Fruit fly (Drosophila melanogaster) whole organism, embryonic: ENCODE measurements around the gene loj.

ENCODE experiments used
- Atf-2 ChIP-seq: fragments of 200-800 bp; sonication (Bioruptor generic); optimal IDR thresholded peaks from 2 replicates; lab custom pipeline; 2016; ENCODE audit warnings: missing biosample characterization, missing genetic modification characterization
- BEAF-32 ChIP-seq: fragments of 200-800 bp; sonication (Bioruptor generic); optimal IDR thresholded peaks from 3 replicates; lab custom pipeline; 2017; ENCODE audit warnings: missing biosample characterization, missing genetic modification characterization, mild to moderate bottlenecking, moderate library complexity, missing genetic modification reagents
- CG10543 ChIP-seq: fragments of 200-800 bp; sonication (Bioruptor generic); optimal IDR thresholded peaks from 3 replicates; lab custom pipeline; 2017; ENCODE audit warnings: missing biosample characterization, mild to moderate bottlenecking, missing genetic modification characterization, moderate library complexity
- CG12155 ChIP-seq: fragments of 200-800 bp; sonication (Bioruptor generic); optimal IDR thresholded peaks from 3 replicates; lab custom pipeline; 2016; ENCODE audit warnings: missing biosample characterization, missing genetic modification characterization
- CG1233 ChIP-seq: fragments of 200-800 bp; sonication (Bioruptor generic); optimal IDR thresholded peaks from 4 replicates; lab custom pipeline; 2018; ENCODE audit warnings: missing biosample characterization, mild to moderate bottlenecking, missing genetic modification characterization
- CG17186 ChIP-seq: fragments of 200-800 bp; sonication (Bioruptor generic); optimal IDR thresholded peaks from 3 replicates; lab custom pipeline; 2017; ENCODE audit warnings: missing biosample characterization, missing genetic modification reagents, missing genetic modification characterization
- CG17385 ChIP-seq: fragments of 200-800 bp; sonication (Bioruptor generic); optimal IDR thresholded peaks from 3 replicates; lab custom pipeline; 2018; ENCODE audit warnings: missing biosample characterization, mild to moderate bottlenecking, missing genetic modification characterization
- CG17912 ChIP-seq: fragments of 200-800 bp; sonication (Bioruptor generic); optimal IDR thresholded peaks from 2 replicates; lab custom pipeline; 2018; ENCODE audit warnings: missing biosample characterization, mild to moderate bottlenecking, missing genetic modification characterization
- CG18599 ChIP-seq: fragments of 200-800 bp; sonication (Bioruptor generic); optimal IDR thresholded peaks from 3 replicates; lab custom pipeline; 2017; ENCODE audit warnings: missing biosample characterization, missing genetic modification characterization, mild to moderate bottlenecking, moderate library complexity, missing genetic modification reagents
- CG42726 ChIP-seq: fragments of 200-800 bp; sonication (Bioruptor generic); IDR thresholded peaks from 2 replicates; pipeline ENCODE4 v1.3.6; 2022; ENCODE audit warnings: missing biosample characterization, missing genetic modification characterization; ENCODE audit not compliant: partially characterized antibody
- CG4617 ChIP-seq: fragments of 200-800 bp; sonication (Bioruptor generic); optimal IDR thresholded peaks from 3 replicates; lab custom pipeline; 2016; ENCODE audit warnings: missing biosample characterization, missing genetic modification characterization, borderline replicate concordance
- CG6683 ChIP-seq: fragments of 200-800 bp; sonication (Bioruptor generic); optimal IDR thresholded peaks from 2 replicates; lab custom pipeline; 2017; ENCODE audit warnings: missing biosample characterization, mild to moderate bottlenecking, missing genetic modification characterization, missing genetic modification reagents
- CG6689 ChIP-seq: fragments of 200-800 bp; sonication (Bioruptor generic); IDR thresholded peaks from 2 replicates; pipeline ENCODE4 v1.3.6; 2022; ENCODE audit warnings: missing biosample characterization, missing genetic modification characterization
- CG7839 ChIP-seq: fragments of 200-800 bp; sonication (Bioruptor generic); optimal IDR thresholded peaks from 3 replicates; lab custom pipeline; 2018; ENCODE audit warnings: missing biosample characterization, mild to moderate bottlenecking, missing genetic modification characterization, moderate library complexity
- CG7928 ChIP-seq: fragments of 200-800 bp; sonication (Bioruptor generic); optimal IDR thresholded peaks from 2 replicates; lab custom pipeline; 2017; ENCODE audit warnings: missing biosample characterization, mild to moderate bottlenecking, missing genetic modification characterization
- CG8924 ChIP-seq: fragments of 200-800 bp; optimal IDR thresholded peaks from 3 replicates; lab custom pipeline; 2019; ENCODE audit warnings: missing biosample characterization, mild to moderate bottlenecking, missing genetic modification characterization, moderate library complexity
- D19A ChIP-seq: fragments of 200-800 bp; optimal IDR thresholded peaks from 3 replicates; lab custom pipeline; 2019; ENCODE audit warnings: missing biosample characterization, mild to moderate bottlenecking, missing genetic modification characterization, moderate library complexity
- D19B ChIP-seq: fragments of 200-800 bp; sonication (Bioruptor generic); optimal IDR thresholded peaks from 2 replicates; lab custom pipeline; 2017; ENCODE audit warnings: missing biosample characterization, mild to moderate bottlenecking, missing genetic modification characterization
- Fer3 ChIP-seq: fragments of 200-800 bp; sonication (Bioruptor generic); optimal IDR thresholded peaks from 2 replicates; lab custom pipeline; 2018; ENCODE audit warnings: missing biosample characterization, mild to moderate bottlenecking, missing genetic modification characterization, moderate library complexity
- HHEX ChIP-seq: fragments of 200-800 bp; sonication (Bioruptor generic); optimal IDR thresholded peaks from 3 replicates; lab custom pipeline; 2017; ENCODE audit warnings: missing biosample characterization, mild to moderate bottlenecking, missing genetic modification characterization, missing genetic modification reagents
- HLHmδ ChIP-seq: fragments of 200-800 bp; sonication (Bioruptor generic); optimal IDR thresholded peaks from 2 replicates; lab custom pipeline; 2018; ENCODE audit warnings: missing biosample characterization, mild to moderate bottlenecking, missing genetic modification characterization, moderate library complexity
- Hr39 ChIP-seq: fragments of >200 bp; optimal IDR thresholded peaks from 2 replicates; lab custom pipeline; 2017
- Lim3 ChIP-seq: fragments of 200-800 bp; sonication (Bioruptor generic); IDR thresholded peaks from 2 replicates; pipeline ENCODE4 v1.3.6; 2022; ENCODE audit warnings: missing biosample characterization, missing genetic modification characterization
- NFAT ChIP-seq: fragments of 200-800 bp; sonication (Bioruptor generic); IDR thresholded peaks from 2 replicates; pipeline ENCODE4 v1.3.6; 2022; ENCODE audit warnings: missing biosample characterization, missing genetic modification characterization
- NK7.1 ChIP-seq: fragments of 200-800 bp; sonication (Bioruptor generic); optimal IDR thresholded peaks from 3 replicates; lab custom pipeline; 2016; ENCODE audit warnings: missing biosample characterization, missing genetic modification characterization
- Nf-YC ChIP-seq: fragments of 200-800 bp; optimal IDR thresholded peaks from 3 replicates; lab custom pipeline; 2019; ENCODE audit warnings: missing biosample characterization, mild to moderate bottlenecking, missing genetic modification characterization, moderate library complexity
- Sox102F ChIP-seq: fragments of 200-800 bp; sonication (Bioruptor generic); optimal IDR thresholded peaks from 2 replicates; lab custom pipeline; 2018; ENCODE audit warnings: missing biosample characterization, mild to moderate bottlenecking, missing genetic modification characterization, moderate library complexity
- Stat92E ChIP-seq, 3 experiments: fragments of >200 bp in 2 of 3; fragments of 200-800 bp in 1 of 3; sonication (Bioruptor generic) in 1 of 3; optimal IDR thresholded peaks; 2 replicates each; lab custom pipeline; 2017 to 2019; ENCODE audit warnings: missing biosample characterization in 3 of 3, missing genetic modification characterization in 3 of 3, mild to moderate bottlenecking in 1 of 3, moderate library complexity in 1 of 3
- TFAM ChIP-seq: fragments of 200-800 bp; sonication (Bioruptor generic); optimal IDR thresholded peaks from 2 replicates; lab custom pipeline; 2017; ENCODE audit warnings: missing biosample characterization, missing genetic modification characterization, inconsistent platforms
- Taf1 ChIP-seq: fragments of 200-800 bp; sonication (Bioruptor generic); IDR thresholded peaks from 2 replicates; pipeline ENCODE4 v1.3.6; 2022; ENCODE audit warnings: missing biosample characterization, missing genetic modification characterization
- Vsx1 ChIP-seq: fragments of 200-800 bp; sonication (Bioruptor generic); optimal IDR thresholded peaks from 2 replicates; lab custom pipeline; 2017; ENCODE audit warnings: missing biosample characterization, mild to moderate bottlenecking, missing genetic modification characterization, missing genetic modification reagents
- YL-1 ChIP-seq: fragments of 200-800 bp; sonication (Bioruptor generic); optimal IDR thresholded peaks from 3 replicates; lab custom pipeline; 2017; ENCODE audit warnings: missing biosample characterization, mild to moderate bottlenecking, missing genetic modification characterization
- al ChIP-seq: fragments of 200-800 bp; sonication (Bioruptor generic); IDR thresholded peaks from 2 replicates; pipeline ENCODE4 v1.3.6; 2022; ENCODE audit warnings: missing biosample characterization, missing genetic modification characterization
- ash1 ChIP-seq: fragments of 200-800 bp; sonication (Bioruptor generic); optimal IDR thresholded peaks from 2 replicates; lab custom pipeline; 2018; ENCODE audit warnings: missing biosample characterization, mild to moderate bottlenecking, missing genetic modification characterization
- btn ChIP-seq: fragments of 200-800 bp; sonication (Bioruptor generic); optimal IDR thresholded peaks from 2 replicates; lab custom pipeline; 2016; ENCODE audit warnings: missing biosample characterization, missing genetic modification characterization
- disco-r ChIP-seq: fragments of 200-800 bp; sonication (Bioruptor generic); optimal IDR thresholded peaks from 2 replicates; lab custom pipeline; 2016; ENCODE audit warnings: missing biosample characterization, missing genetic modification characterization
- fd64A ChIP-seq: fragments of 200-800 bp; sonication (Bioruptor generic); optimal IDR thresholded peaks from 3 replicates; lab custom pipeline; 2018; ENCODE audit warnings: missing biosample characterization, mild to moderate bottlenecking, missing genetic modification characterization
- ftz-f1 ChIP-seq: fragments of 200-800 bp; sonication (Bioruptor generic); optimal IDR thresholded peaks from 2 replicates; lab custom pipeline; 2016; ENCODE audit warnings: missing biosample characterization, missing genetic modification characterization
- gem ChIP-seq: fragments of 200-800 bp; sonication (Bioruptor generic); optimal IDR thresholded peaks from 2 replicates; lab custom pipeline; 2019; ENCODE audit warnings: missing biosample characterization, mild to moderate bottlenecking, missing genetic modification characterization, moderate library complexity
- gro ChIP-seq: fragments of 200-800 bp; sonication (Bioruptor generic); optimal IDR thresholded peaks from 2 replicates; lab custom pipeline; 2016; ENCODE audit warnings: missing biosample characterization, missing genetic modification characterization
- gsb-n ChIP-seq: fragments of 200-800 bp; sonication (Bioruptor generic); optimal IDR thresholded peaks from 3 replicates; lab custom pipeline; 2018; ENCODE audit warnings: missing biosample characterization, mild to moderate bottlenecking, missing genetic modification characterization
- jumu ChIP-seq: fragments of 200-800 bp; sonication (Bioruptor generic); optimal IDR thresholded peaks from 3 replicates; lab custom pipeline; 2016; ENCODE audit warnings: missing biosample characterization, missing genetic modification characterization
- lbe ChIP-seq: fragments of 200-800 bp; sonication (Bioruptor generic); optimal IDR thresholded peaks from 2 replicates; lab custom pipeline; 2016; ENCODE audit warnings: missing biosample characterization, mild to moderate bottlenecking, missing genetic modification characterization
- maf-S ChIP-seq: fragments of 200-800 bp; sonication (Bioruptor generic); optimal IDR thresholded peaks from 2 replicates; lab custom pipeline; 2016; ENCODE audit warnings: missing biosample characterization, missing genetic modification characterization
- pb ChIP-seq: fragments of 200-800 bp; sonication (Bioruptor generic); optimal IDR thresholded peaks from 3 replicates; lab custom pipeline; 2016; ENCODE audit warnings: missing biosample characterization, missing genetic modification characterization
- stwl ChIP-seq: fragments of 200-800 bp; sonication (Bioruptor generic); optimal IDR thresholded peaks from 3 replicates; lab custom pipeline; 2018; ENCODE audit warnings: missing biosample characterization, mild to moderate bottlenecking, missing genetic modification characterization, moderate library complexity
- twi ChIP-seq: fragments of 200-800 bp; optimal IDR thresholded peaks from 2 replicates; lab custom pipeline; 2019; ENCODE audit warnings: missing biosample characterization, mild to moderate bottlenecking, missing genetic modification characterization, moderate library complexity
- unpg ChIP-seq: fragments of 200-800 bp; sonication (Bioruptor generic); optimal IDR thresholded peaks from 3 replicates; lab custom pipeline; 2018; ENCODE audit warnings: missing biosample characterization, mild to moderate bottlenecking, missing genetic modification characterization, moderate library complexity
- z ChIP-seq: fragments of 200-800 bp; sonication (Bioruptor generic); IDR thresholded peaks from 3 replicates; pipeline ENCODE4 v1.3.6; 2022; ENCODE audit warnings: missing biosample characterization, missing genetic modification characterization
- zfh1 ChIP-seq: fragments of 200-800 bp; sonication (Bioruptor generic); IDR thresholded peaks from 3 replicates; pipeline ENCODE4 v1.3.6; 2022; ENCODE audit warnings: missing biosample characterization, missing genetic modification characterization

Gene loj

DNA sequence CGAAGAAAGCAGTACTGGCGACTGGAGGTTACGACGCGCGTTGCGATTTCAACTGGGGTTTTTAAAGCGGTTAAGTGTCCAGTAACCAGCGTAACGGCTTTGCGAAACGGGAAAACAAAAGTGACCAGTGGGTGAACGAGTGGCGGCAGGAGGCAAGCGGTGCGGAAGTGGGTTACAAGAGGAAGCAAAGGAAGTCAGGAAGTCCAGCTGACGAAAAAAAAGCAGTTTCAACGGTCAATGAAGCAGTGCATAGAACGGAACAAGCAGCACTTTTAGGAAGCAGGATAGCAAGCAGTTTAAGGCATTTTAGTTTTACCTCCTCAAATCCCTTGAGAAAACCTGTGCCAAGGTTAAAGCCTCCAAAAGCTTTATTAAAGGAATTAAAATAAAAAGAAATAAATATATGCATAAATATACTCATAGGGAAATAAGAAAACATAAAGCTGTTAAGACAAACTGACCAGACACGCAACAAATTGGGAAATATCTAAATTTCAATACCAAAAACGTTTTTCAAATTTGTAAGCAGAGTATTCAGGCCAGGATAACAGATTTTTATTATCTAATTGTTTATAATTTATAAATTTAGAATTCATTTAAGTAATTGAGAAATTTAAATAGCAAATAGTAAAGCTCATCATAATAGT is 35.6 kb upstream of the loj start, which contains the start of gene CG6592 (continued):
- TF ChIP-seq Sox102F (GFP tag; lab: Kevin White, UChicago) (no peak), pb (no peak), HLHmδ (GFP tag; lab: Kevin White, UChicago) (no peak), CG7928 (no peak), Lim3 (GFP tag; lab: Robert Waterston, UW) (no peak), gro (GFP tag; lab: Kevin White, UChicago) (no peak), D19A (tag; lab: Kevin White, UChicago) (no peak), CG1233 (GFP tag; lab: Kevin White, UChicago) (peak; percentile 64), NFAT (GFP tag; lab: Robert Waterston, UW) (0 out of 2 replicates have a peak, but pooled peaks have one; percentile 5), D19B (GFP tag; lab: Kevin White, UChicago) (no peak), z (no peak), Stat92E (GFP tag; optimal IDR thresholded peaks at IDR 0.05; lab: Kevin White, UChicago) (no peak), CG6689 (GFP tag; lab: Robert Waterston, UW) (0 out of 2 replicates have a peak, but pooled peaks have one; percentile 8), YL-1 (GFP tag; lab: Kevin White, UChicago) (peak; percentile 34), CG17912 (GFP tag; lab: Kevin White, UChicago) (no peak), CG17186 (GFP tag; lab: Kevin White, UChicago) (no peak), unpg (peak; percentile 18), TFAM (GFP tag; lab: Kevin White, UChicago) (no peak), CG8924 (peak; percentile 4), ash1 (GFP tag; lab: Kevin White, UChicago) (no peak), twi (no peak), Fer3 (tag; lab: Kevin White, UChicago) (no peak), CG42726 (GFP tag; lab: Robert Waterston, UW) (no peak), lbe (GFP tag; lab: Kevin White, UChicago) (no peak), zfh1 (GFP tag; lab: Robert Waterston, UW) (peak; percentile 61; the same call in 1 of the 3 replicates), stwl (tag; lab: Kevin White, UChicago) (peak; percentile 91), CG10543 (GFP tag; lab: Kevin White, UChicago) (no peak), NK7.1 (GFP tag; lab: Kevin White, UChicago) (no peak), ftz-f1 (no peak), maf-S (GFP tag; lab: Kevin White, UChicago) (no peak), al (no peak), Nf-YC (no peak), btn (no peak), gem (tag; lab: Kevin White, UChicago) (peak; percentile 8), CG12155 (GFP tag; lab: Kevin White, UChicago) (no peak), CG4617 (peak; percentile 36), Hr39 (lab: Kevin White, UChicago) (no peak), CG6683 (GFP tag; lab: Kevin White, UChicago) (no peak), Atf-2 (GFP tag; lab: Kevin White, UChicago) (peak; percentile 32), CG18599 (GFP tag; lab: Kevin White, UChicago) (no peak), disco-r (GFP tag; lab: Kevin White, UChicago) (peak; percentile 4), BEAF-32 (GFP tag; lab: Kevin White, UChicago) (peak; percentile 11), jumu (GFP tag; lab: Kevin White, UChicago) (no peak), HHEX (GFP tag; lab: Kevin White, UChicago) (no peak), CG7839 (peak; percentile 49), Taf1 (GFP tag; lab: Robert Waterston, UW) (no peak), CG17385 (GFP tag; lab: Kevin White, UChicago) (peak; percentile 66), gsb-n (tag; lab: Kevin White, UChicago) (no peak), Vsx1 (no peak), fd64A (GFP tag; lab: Kevin White, UChicago) (no peak)
